Fruit fly (Drosophila melanogaster) whole organism, embryonic: ENCODE results near the gene CG13385.
A peak's percentile ranks its signal among the peaks of the same experiment; 100 is the strongest.

Experiments
- Asciz ChIP-seq: fragments of 200-800 bp; sonication (Bioruptor generic); optimal IDR thresholded peaks from 2 replicates; lab custom pipeline; 2017; ENCODE audit warnings: missing biosample characterization, mild to moderate bottlenecking, missing genetic modification characterization, missing genetic modification reagents
- CG13123 ChIP-seq: fragments of 200-800 bp; sonication (Bioruptor generic); optimal IDR thresholded peaks from 2 replicates; lab custom pipeline; 2016; ENCODE audit warnings: missing biosample characterization, missing genetic modification characterization
- CG4328 ChIP-seq: fragments of 200-800 bp; sonication (Bioruptor generic); optimal IDR thresholded peaks from 3 replicates; lab custom pipeline; 2017; ENCODE audit warnings: missing biosample characterization, missing genetic modification reagents, missing genetic modification characterization
- CG6689 ChIP-seq: fragments of 200-800 bp; sonication (Bioruptor generic); IDR thresholded peaks from 2 replicates; pipeline ENCODE4 v1.3.6; 2022; ENCODE audit warnings: missing biosample characterization, missing genetic modification characterization
- CG8089 ChIP-seq: fragments of 200-800 bp; sonication (Bioruptor generic); optimal IDR thresholded peaks from 3 replicates; lab custom pipeline; 2016; ENCODE audit warnings: missing biosample characterization, missing genetic modification characterization
- MTF-1 ChIP-seq: fragments of 200-800 bp; sonication (Bioruptor generic); optimal IDR thresholded peaks from 2 replicates; lab custom pipeline; 2018; ENCODE audit warnings: missing biosample characterization, mild to moderate bottlenecking, missing genetic modification characterization, borderline replicate concordance
- pan ChIP-seq, 4 experiments: fragments of >200 bp in 3 of 4; fragments of 200-800 bp in 1 of 4; sonication (Bioruptor generic) in 1 of 4; optimal IDR thresholded peaks in 3 of 4; IDR thresholded peaks in 1 of 4; 2 replicates each; pipeline versions ENCODE4 v1.3.6 to Lab custom; 2017 to 2022; ENCODE audit warnings: missing biosample characterization in 2 of 4, missing genetic modification characterization in 2 of 4, mixed read lengths in 1 of 4

DNA sequence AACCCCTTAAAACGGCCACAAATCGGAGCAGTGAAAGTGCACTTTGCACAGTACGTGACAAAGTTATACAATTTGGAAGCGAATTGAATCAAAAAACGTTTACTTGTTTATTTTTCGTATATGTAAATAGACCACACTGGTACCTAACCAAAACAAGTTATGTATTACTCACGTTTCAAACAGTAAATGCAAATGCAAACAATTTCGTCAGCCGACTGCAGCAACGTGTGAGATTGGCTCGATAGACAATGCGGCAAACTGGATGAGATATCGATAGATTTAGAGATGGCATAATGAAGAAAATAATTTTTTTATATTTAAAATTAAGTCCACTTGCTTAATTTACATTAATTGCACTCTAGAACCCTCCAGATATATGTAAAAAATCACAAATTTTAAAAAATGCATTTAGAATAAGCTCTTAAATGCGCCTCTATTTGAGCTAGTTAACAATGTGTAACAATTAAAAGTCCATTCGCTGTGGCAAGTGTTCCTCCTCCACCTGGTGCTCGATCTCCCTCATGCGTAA is 14.9 kb upstream of the CG13385 start, which contains the start of gene AlaRS:
- TF ChIP-seq MTF-1 (GFP tag; lab: Kevin White, UChicago) (no peak), CG13123 (GFP tag; lab: Kevin White, UChicago) (no peak), pan (optimal IDR thresholded peaks at IDR 0.05; lab: Kevin White, UChicago) (no peak), pan (GFP tag; optimal IDR thresholded peaks at IDR 0.05 in 1 of 2, IDR thresholded peaks at IDR 0.05 in 1 of 2) (peak in 1 of 2 experiments; percentile 43), CG8089 (GFP tag; lab: Kevin White, UChicago) (no peak), CG6689 (GFP tag; lab: Robert Waterston, UW) (peak; percentile 24; the same call in 1 of the 2 replicates), Asciz (GFP tag; lab: Kevin White, UChicago) (peak; percentile 16), CG4328 (GFP tag; lab: Kevin White, UChicago) (peak; percentile 27)
